Worm (Caenorhabditis elegans) whole organism, L4 larva: ENCODE measurements around the gene C49H3.6.
"Not testable (repeated sequence)": the region's sequence is repeated elsewhere in the genome, so short reads cannot be mapped to it uniquely, and the experiment has no call there.

Source experiments
- D1046.2 ChIP-seq: fragments of 200-800 bp; sonication (Bioruptor generic); IDR thresholded peaks from 2 replicates; pipeline ENCODE4 v1.3.6; 2022; ENCODE audit warnings: missing genetic modification characterization, missing compliant biosample characterization
- F37D6.2 ChIP-seq: sonication (generic microtip); optimal IDR thresholded peaks from 2 replicates; lab custom pipeline; 2016; ENCODE audit warnings: mild to moderate bottlenecking, missing genetic modification characterization, missing compliant biosample characterization
- T20F7.1 ChIP-seq: fragments of 200-800 bp; sonication (Bioruptor generic); optimal IDR thresholded peaks from 2 replicates; lab custom pipeline; 2018; ENCODE audit warnings: mild to moderate bottlenecking, missing genetic modification characterization, missing compliant biosample characterization
- T26A8.4 ChIP-seq: fragments of 200-800 bp; sonication (Bioruptor generic); IDR thresholded peaks from 2 replicates; pipeline ENCODE4 v1.3.6; 2022; ENCODE audit warnings: missing genetic modification characterization, missing compliant biosample characterization
- Y48G9A.11 ChIP-seq: fragments of 200-800 bp; sonication (Bioruptor generic); IDR thresholded peaks from 2 replicates; pipeline ENCODE4 v1.3.6; 2022; ENCODE audit warnings: missing genetic modification reagents, missing genetic modification characterization, missing compliant biosample characterization
- ZK337.2 ChIP-seq: fragments of 200-800 bp; sonication (Bioruptor generic); IDR thresholded peaks from 2 replicates; pipeline ENCODE4 v1.3.6; 2022; ENCODE audit warnings: missing genetic modification reagents, missing genetic modification characterization, missing compliant biosample characterization
- aha-1 ChIP-seq: fragments of 150-350 bp; peaks from one replicate; lab custom pipeline; 2014; ENCODE audit warnings: missing biosample characterization, missing genetic modification characterization
- arid-1 ChIP-seq: fragments of 200-800 bp; sonication (Bioruptor generic); conservative IDR thresholded peaks from 2 replicates; pipeline ENCODE4 v1.3.6; 2022; ENCODE audit warnings: missing genetic modification reagents, missing genetic modification characterization, missing compliant biosample characterization
- ceh-20 ChIP-seq: fragments of 200-800 bp; sonication (Bioruptor generic); IDR thresholded peaks from 2 replicates; pipeline ENCODE4 v1.3.6; 2022; ENCODE audit warnings: missing genetic modification reagents, missing genetic modification characterization, missing compliant biosample characterization
- ceh-44 ChIP-seq: fragments of 200-800 bp; sonication (Bioruptor generic); IDR thresholded peaks from 2 replicates; pipeline ENCODE4 v1.3.6; 2022; ENCODE audit warnings: missing genetic modification reagents, missing genetic modification characterization, missing compliant biosample characterization
- ctbp-1 ChIP-seq: fragments of 200-800 bp; sonication (Bioruptor generic); IDR thresholded peaks from 2 replicates; pipeline ENCODE4 v1.3.6; 2022; ENCODE audit warnings: missing genetic modification reagents, missing genetic modification characterization, missing compliant biosample characterization
- daf-16 ChIP-seq, 3 experiments: sonication (generic microtip); optimal IDR thresholded peaks; 2 replicates each; lab custom pipeline; 2016 to 2017; ENCODE audit warnings: missing genetic modification characterization in 3 of 3, missing genetic modification reagents in 3 of 3, mild to moderate bottlenecking in 2 of 3, missing compliant biosample characterization in 2 of 3, missing biosample characterization in 1 of 3, moderate library complexity in 1 of 3
- dmd-6 ChIP-seq: fragments of 200-800 bp; sonication (Bioruptor generic); IDR thresholded peaks from 2 replicates; pipeline ENCODE4 v1.3.6; 2022; ENCODE audit warnings: missing genetic modification reagents, missing genetic modification characterization, missing compliant biosample characterization
- dmd-9 ChIP-seq: fragments of 200-800 bp; sonication (Bioruptor generic); IDR thresholded peaks from 2 replicates; pipeline ENCODE4 v1.3.6; 2022; ENCODE audit warnings: missing genetic modification reagents, missing genetic modification characterization, missing compliant biosample characterization
- dpl-1 ChIP-seq: fragments of 150-350 bp; optimal IDR thresholded peaks from 2 replicates; lab custom pipeline; 2014; ENCODE audit warnings: missing biosample characterization, missing genetic modification reagents, missing genetic modification characterization
- duxl-1 ChIP-seq: sonication (generic microtip); optimal IDR thresholded peaks from 2 replicates; lab custom pipeline; 2016; ENCODE audit warnings: mild to moderate bottlenecking, missing genetic modification characterization, moderate library complexity, missing compliant biosample characterization; ENCODE audit not compliant: poor library complexity
- egl-43 ChIP-seq: fragments of 200-800 bp; sonication (Bioruptor generic); IDR thresholded peaks from 2 replicates; pipeline ENCODE4 v1.3.6; 2022; ENCODE audit warnings: missing genetic modification reagents, missing genetic modification characterization, missing compliant biosample characterization
- hlh-30 ChIP-seq: sonication (generic microtip); optimal IDR thresholded peaks from 2 replicates; lab custom pipeline; 2017; ENCODE audit warnings: antibody characterized with exemption, mild to moderate bottlenecking, missing genetic modification characterization, missing compliant biosample characterization; ENCODE audit not compliant: insufficient read depth
- hmg-1.1 ChIP-seq: fragments of 200-800 bp; sonication (Bioruptor generic); IDR thresholded peaks from 2 replicates; pipeline ENCODE4 v1.3.6; 2022; ENCODE audit warnings: missing genetic modification reagents, missing genetic modification characterization, missing compliant biosample characterization
- lim-7 ChIP-seq: fragments of 200-800 bp; sonication (Bioruptor generic); IDR thresholded peaks from 2 replicates; pipeline ENCODE4 v1.3.6; 2022; ENCODE audit warnings: missing genetic modification characterization, missing compliant biosample characterization
- lin-1 ChIP-seq: fragments of 200-800 bp; sonication (Bioruptor generic); IDR thresholded peaks from 2 replicates; pipeline ENCODE4 v1.3.6; 2022; ENCODE audit warnings: missing genetic modification reagents, missing genetic modification characterization, missing compliant biosample characterization
- lin-38 ChIP-seq: fragments of 200-800 bp; sonication (Bioruptor generic); IDR thresholded peaks from 2 replicates; pipeline ENCODE4 v1.3.6; 2022; ENCODE audit warnings: missing genetic modification reagents, missing genetic modification characterization, missing compliant biosample characterization
- lsy-2 ChIP-seq, 2 experiments: fragments of 150-350 bp in 1 of 2; sonication (generic microtip) in 1 of 2; optimal IDR thresholded peaks; 2 replicates each; lab custom pipeline; 2014 to 2017; ENCODE audit warnings: missing biosample characterization in 2 of 2, missing genetic modification characterization in 2 of 2
- mdl-1 ChIP-seq, 2 experiments: fragments of 150-350 bp in 1 of 2; sonication (generic microtip) in 1 of 2; optimal IDR thresholded peaks; 2 replicates each; lab custom pipeline; 2014 to 2017; ENCODE audit warnings: missing biosample characterization in 2 of 2, missing genetic modification characterization in 2 of 2
- mes-2 ChIP-seq: sonication (generic microtip); optimal IDR thresholded peaks from 2 replicates; lab custom pipeline; 2016; ENCODE audit warnings: missing genotype, mild to moderate bottlenecking, missing genetic modification characterization, missing compliant biosample characterization; ENCODE audit not compliant: poor library complexity, severe bottlenecking
- nhr-28 ChIP-seq: fragments of 150-350 bp; optimal IDR thresholded peaks from 2 replicates; lab custom pipeline; 2014; ENCODE audit warnings: missing biosample characterization, missing genetic modification characterization
- nhr-42 ChIP-seq: fragments of 200-800 bp; sonication (Bioruptor generic); IDR thresholded peaks from 2 replicates; pipeline ENCODE4 v1.3.6; 2022; ENCODE audit warnings: missing genetic modification characterization, missing compliant biosample characterization
- pha-4 ChIP-seq, 2 experiments: fragments of 150-350 bp in 1 of 2; fragments of 200-800 bp in 1 of 2; sonication (Bioruptor generic) in 1 of 2; IDR thresholded peaks in 1 of 2; optimal IDR thresholded peaks in 1 of 2; 2 replicates each; pipeline versions ENCODE4 v1.3.6 to Lab custom; 2014 to 2022; ENCODE audit warnings: missing genetic modification characterization in 2 of 2, missing genetic modification reagents in 2 of 2, missing biosample characterization in 1 of 2, missing compliant biosample characterization in 1 of 2
- saeg-2 ChIP-seq: fragments of 200-800 bp; sonication (Bioruptor generic); IDR thresholded peaks from 2 replicates; pipeline ENCODE4 v1.3.6; 2022; ENCODE audit warnings: missing genetic modification reagents, missing genetic modification characterization, missing compliant biosample characterization
- set-16 ChIP-seq: fragments of 200-800 bp; sonication (Bioruptor generic); IDR thresholded peaks from 2 replicates; pipeline ENCODE4 v1.3.6; 2022; ENCODE audit warnings: missing genetic modification reagents, missing genetic modification characterization, missing compliant biosample characterization
- snpc-1.2 ChIP-seq: fragments of 200-800 bp; sonication (Bioruptor generic); IDR thresholded peaks from 2 replicates; pipeline ENCODE4 v1.3.6; 2022; ENCODE audit warnings: missing genetic modification reagents, missing genetic modification characterization, missing compliant biosample characterization
- tra-1 ChIP-seq: fragments of 200-800 bp; sonication (Bioruptor generic); IDR thresholded peaks from 2 replicates; pipeline ENCODE4 v1.3.6; 2022; ENCODE audit warnings: missing genetic modification reagents, missing genetic modification characterization, missing compliant biosample characterization
- unc-130 ChIP-seq: sonication (generic microtip); optimal IDR thresholded peaks from 2 replicates; lab custom pipeline; 2016; ENCODE audit warnings: missing genetic modification reagents, missing genetic modification characterization, missing compliant biosample characterization
- unc-62 ChIP-seq, 3 experiments: fragments of 150-350 bp in 1 of 3; sonication (generic microtip); optimal IDR thresholded peaks in 2 of 3; peaks in 1 of 3; 1 replicate in 1 of 3; 2 replicates in 2 of 3; lab custom pipeline; 2014 to 2017; ENCODE audit warnings: missing biosample characterization in 3 of 3, missing genetic modification characterization in 3 of 3, missing genetic modification reagents in 3 of 3, missing genotype in 1 of 3
- vab-7 ChIP-seq: fragments of 200-800 bp; sonication (Bioruptor generic); IDR thresholded peaks from 2 replicates; pipeline ENCODE4 v1.3.6; 2022; ENCODE audit warnings: missing genetic modification reagents, missing genetic modification characterization, missing compliant biosample characterization
- zfp-3 ChIP-seq: fragments of 200-800 bp; sonication (Bioruptor generic); conservative IDR thresholded peaks from 2 replicates; pipeline ENCODE4 v1.3.6; 2022; ENCODE audit warnings: missing genetic modification reagents, missing genetic modification characterization, missing compliant biosample characterization

The C49H3.6 gene

DNA sequence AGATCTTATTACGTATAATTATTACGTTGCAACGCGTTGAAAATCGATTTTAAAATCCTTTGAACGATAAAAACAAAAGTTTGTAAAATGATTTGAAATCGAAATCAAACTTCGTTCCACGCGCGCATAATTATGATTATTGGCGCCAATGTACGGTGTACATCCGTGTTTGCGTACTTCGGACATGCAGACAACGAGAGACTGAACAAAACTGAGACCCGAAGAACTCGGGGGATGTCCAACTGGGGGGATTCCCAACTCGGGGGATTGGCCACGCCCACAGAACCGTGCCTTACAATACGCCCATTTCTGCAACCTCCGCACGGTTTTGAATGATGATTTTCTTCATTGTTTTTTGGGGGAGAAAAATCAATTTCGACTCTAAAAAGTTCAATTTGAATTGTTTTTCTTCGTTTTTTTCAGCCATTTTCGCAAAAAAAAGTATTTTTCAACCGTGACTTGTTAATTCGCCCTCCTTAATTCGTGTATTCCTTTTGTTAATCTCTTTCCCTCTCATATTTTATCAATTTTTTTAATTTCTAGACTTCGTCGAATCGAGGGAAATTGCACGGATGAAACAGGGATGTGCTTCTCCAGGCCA is 43.5 kb downstream of the C49H3.6 start, which contains the start of gene F20D12.12 (continued):
- TF ChIP-seq arid-1 (GFP tag; lab: Robert Waterston, UW) (peak; percentile 87), hlh-30 (tag; lab: Kevin White, UChicago) (peak; percentile 48), hmg-1.1 (GFP tag; lab: Robert Waterston, UW) (peak; percentile 94), T20F7.1 (GFP tag; lab: Kevin White, UChicago) (peak; percentile 79), aha-1 (tag; lab: Kevin White, UChicago) (peak; percentile 95), ceh-44 (GFP tag; lab: Robert Waterston, UW) (peak; percentile 96), ceh-20 (GFP tag; lab: Robert Waterston, UW) (peak; percentile 90), nhr-42 (GFP tag; lab: Robert Waterston, UW) (peak; percentile 83; the same call in 1 of the 2 replicates), tra-1 (GFP tag; lab: Robert Waterston, UW) (peak; percentile 87; the same call in 1 of the 2 replicates), dpl-1 (GFP tag; lab: Kevin White, UChicago) (peak; percentile 73), daf-16 (tag; optimal IDR thresholded peaks at IDR 0.05; lab: Kevin White, UChicago) (peak; percentile 13), lsy-2 (tag; optimal IDR thresholded peaks at IDR 0.05; lab: Kevin White, UChicago) (peak; percentile 70 to 96), saeg-2 (GFP tag; lab: Robert Waterston, UW) (0 out of 2 replicates have a peak, but pooled peaks have one; percentile 62), lim-7 (peak; percentile 50; the same call in 1 of the 2 replicates), zfp-3 (GFP tag; lab: Robert Waterston, UW) (peak; percentile 80), unc-62 (GFP tag; optimal IDR thresholded peaks at IDR 0.05 in 1 of 2; lab: Kevin White, UChicago) (peak in 1 of 2 experiments; percentile 45), F37D6.2 (tag; lab: Kevin White, UChicago) (peak; percentile 27), mdl-1 (tag; optimal IDR thresholded peaks at IDR 0.05; lab: Kevin White, UChicago) (peak in 1 of 2 experiments; percentile 64), ZK337.2 (GFP tag; lab: Robert Waterston, UW) (peak; percentile 85), lin-1 (GFP tag; lab: Robert Waterston, UW) (peak; percentile 85), unc-130 (GFP tag; lab: Kevin White, UChicago) (peak; percentile 83), vab-7 (peak; percentile 96), ctbp-1 (GFP tag; lab: Robert Waterston, UW) (peak; percentile 87), nhr-28 (tag; lab: Kevin White, UChicago) (peak; percentile 4), D1046.2 (GFP tag; lab: Robert Waterston, UW) (peak; percentile 80; the same call in 1 of the 2 replicates), duxl-1 (tag; lab: Kevin White, UChicago) (peak; percentile 5), dmd-6 (peak; percentile 85), lin-38 (GFP tag; lab: Robert Waterston, UW) (peak; percentile 91)
- TF ChIP-seq daf-16 (GFP tag; optimal IDR thresholded peaks at IDR 0.05; lab: Kevin White, UChicago); unc-62 (tag; optimal IDR thresholded peaks at IDR 0.05; lab: Kevin White, UChicago): not testable (repeated sequence)

- TF ChIP-seq nhr-42 (GFP tag; lab: Robert Waterston, UW) (0 out of 2 replicates have a peak, but pooled peaks have one; percentile 25), pha-4 (GFP tag; IDR thresholded peaks at IDR 0.05; lab: Robert Waterston, UW) (0 out of 2 replicates have a peak, but pooled peaks have one; percentile 36), set-16 (GFP tag; lab: Robert Waterston, UW) (peak; percentile 34; the same call in 1 of the 2 replicates), tra-1 (GFP tag; lab: Robert Waterston, UW) (0 out of 2 replicates have a peak, but pooled peaks have one; percentile 48), vab-7 (peak; percentile 83), ceh-44 (GFP tag; lab: Robert Waterston, UW) (peak; percentile 49; the same call in 1 of the 2 replicates), lin-38 (GFP tag; lab: Robert Waterston, UW) (peak; percentile 75), arid-1 (GFP tag; lab: Robert Waterston, UW) (0 out of 2 replicates have a peak, but pooled peaks have one; percentile 15), mes-2 (tag; lab: Kevin White, UChicago) (peak; percentile 59), T26A8.4 (peak; percentile 30; the same call in 1 of the 2 replicates), snpc-1.2 (GFP tag; lab: Robert Waterston, UW) (peak; percentile 50), ctbp-1 (GFP tag; lab: Robert Waterston, UW) (0 out of 2 replicates have a peak, but pooled peaks have one; percentile 41), lsy-2 (tag; optimal IDR thresholded peaks at IDR 0.05; lab: Kevin White, UChicago) (peak in 1 of 2 experiments; percentile 66), unc-130 (GFP tag; lab: Kevin White, UChicago) (peak; percentile 11), T20F7.1 (GFP tag; lab: Kevin White, UChicago) (peak; percentile 48), egl-43 (peak; percentile 72), hmg-1.1 (GFP tag; lab: Robert Waterston, UW) (peak; percentile 79), dmd-9 (GFP tag; lab: Robert Waterston, UW) (peak; percentile 54; the same call in 1 of the 2 replicates), Y48G9A.11 (GFP tag; lab: Robert Waterston, UW) (peak; percentile 49), ceh-20 (GFP tag; lab: Robert Waterston, UW) (peak; percentile 60; the same call in 1 of the 2 replicates)
- TF ChIP-seq pha-4 (tag; optimal IDR thresholded peaks at IDR 0.05; lab: Kevin White, UChicago): not testable (repeated sequence)
Measured at ce11 chrIV:7948290-7948689, 44.8 kb downstream of the C49H3.6 start, which contains the start of gene mcm-3AP. Gene mcm-3AP (plus strand): TSS chrIV:7948672.
